Fruit fly (Drosophila melanogaster): ENCODE results near the gene RanBP3.

The RanBP3 gene

dm6 chr3R:23725711-23726349, 26.8 kb downstream of the RanBP3 start (continued):
- TF ChIP-seq sqz (GFP tag; optimal IDR thresholded peaks at IDR 0.05) (peak; percentile 78), CG30020 (tag; optimal IDR thresholded peaks at IDR 0.05) (no peak), NFAT (GFP tag; IDR thresholded peaks at IDR 0.05) (no peak), usp (GFP tag; optimal IDR thresholded peaks at IDR 0.05) (no peak), CG6272 (GFP tag; IDR thresholded peaks at IDR 0.05) (no peak), jigr1 (GFP tag; IDR thresholded peaks at IDR 0.05) (no peak), grn (GFP tag; optimal IDR thresholded peaks at IDR 0.05) (no peak), CG6254 (GFP tag; optimal IDR thresholded peaks at IDR 0.05) (no peak), CG31388 (GFP tag; optimal IDR thresholded peaks at IDR 0.05) (no peak), inv (GFP tag; IDR thresholded peaks at IDR 0.05; ENCODE audit: partially characterized antibody) (no peak), onecut (GFP tag; IDR thresholded peaks at IDR 0.05) (no peak), ato (GFP tag; IDR thresholded peaks at IDR 0.05; ENCODE audit: partially characterized antibody) (no peak), Bdp1 (GFP tag; optimal IDR thresholded peaks at IDR 0.05) (no peak), D (optimal IDR thresholded peaks at IDR 0.05) (no peak), D (GFP tag; optimal IDR thresholded peaks at IDR 0.05) (no peak), Atf-2 (GFP tag; optimal IDR thresholded peaks at IDR 0.05) (no peak), CG4730 (GFP tag; IDR thresholded peaks at IDR 0.05) (no peak), CG3847 (GFP tag; IDR thresholded peaks at IDR 0.05) (no peak), Kr (GFP tag; optimal IDR thresholded peaks at IDR 0.05) (no peak), CG13287 (GFP tag; IDR thresholded peaks at IDR 0.05; ENCODE audit: partially characterized antibody) (0 out of 2 replicates have a peak, but pooled peaks have one; percentile 7), CG7987 (GFP tag; optimal IDR thresholded peaks at IDR 0.05) (peak; percentile 23), CG7372 (GFP tag; IDR thresholded peaks at IDR 0.05) (peak; percentile 49; the same call in 1 of the 2 replicates), Fer3 (tag; optimal IDR thresholded peaks at IDR 0.05) (peak; percentile 30), Hand (GFP tag; optimal IDR thresholded peaks at IDR 0.05) (no peak), Nf-YA (GFP tag; IDR thresholded peaks at IDR 0.05) (no peak), NfI (GFP tag; optimal IDR thresholded peaks at IDR 0.05) (no peak), CG15601 (tag; optimal IDR thresholded peaks at IDR 0.05) (peak; percentile 35), gsb (GFP tag; IDR thresholded peaks at IDR 0.05) (no peak), CG6689 (GFP tag; IDR thresholded peaks at IDR 0.05) (no peak), Oaz (GFP tag; IDR thresholded peaks at IDR 0.05) (no peak), vvl (GFP tag; IDR thresholded peaks at IDR 0.05) (peak; percentile 46; the same call in 1 of the 2 replicates), CG12769 (tag; optimal IDR thresholded peaks at IDR 0.05) (peak; percentile 55), chn (GFP tag; optimal IDR thresholded peaks at IDR 0.05) (no peak), ERR (GFP tag; optimal IDR thresholded peaks at IDR 0.05) (no peak), CG33213 (GFP tag; optimal IDR thresholded peaks at IDR 0.05) (no peak), CG14014 (GFP tag; IDR thresholded peaks at IDR 0.05) (no peak), CG3407 (GFP tag; optimal IDR thresholded peaks at IDR 0.05) (peak; percentile 10), stc (GFP tag; IDR thresholded peaks at IDR 0.05) (no peak; the same call in 1 of the 2 replicates), kni (GFP tag; optimal IDR thresholded peaks at IDR 0.05) (peak; percentile 49), CG11093 (GFP tag; IDR thresholded peaks at IDR 0.05) (no peak), ranshi (GFP tag; IDR thresholded peaks at IDR 0.05) (no peak), salm (tag; optimal IDR thresholded peaks at IDR 0.05) (peak; percentile 28), shn (GFP tag; optimal IDR thresholded peaks at IDR 0.05) (no peak), Spps (tag; optimal IDR thresholded peaks at IDR 0.05) (no peak), CG11723 (GFP tag; optimal IDR thresholded peaks at IDR 0.05) (no peak), Ravus (GFP tag; IDR thresholded peaks at IDR 0.05) (no peak), D19B (GFP tag; optimal IDR thresholded peaks at IDR 0.05) (no peak), CG12236 (GFP tag; optimal IDR thresholded peaks at IDR 0.05) (no peak), wor (GFP tag; IDR thresholded peaks at IDR 0.05) (no peak), CG8924 (tag; optimal IDR thresholded peaks at IDR 0.05) (no peak), HLHmδ (GFP tag; optimal IDR thresholded peaks at IDR 0.05) (no peak), dm (GFP tag; optimal IDR thresholded peaks at IDR 0.05) (no peak)
